Fruit fly (Drosophila melanogaster) whole organism, prepupa: ENCODE data around the gene Past1.

Experiments used
- Blimp-1 ChIP-seq: fragments of 200-800 bp; sonication (Bioruptor generic); optimal IDR thresholded peaks from 3 replicates; lab custom pipeline; 2017; ENCODE audit warnings: missing biosample characterization, missing genetic modification characterization, mild to moderate bottlenecking, moderate library complexity, missing genetic modification reagents
- CG11762 ChIP-seq: fragments of 200-800 bp; sonication (Bioruptor generic); optimal IDR thresholded peaks from 3 replicates; lab custom pipeline; 2016; ENCODE audit warnings: missing biosample characterization, missing genetic modification characterization; ENCODE audit not compliant: insufficient read depth
- CG11902 ChIP-seq: fragments of 200-800 bp; sonication (Bioruptor generic); optimal IDR thresholded peaks from 3 replicates; lab custom pipeline; 2016; ENCODE audit warnings: missing biosample characterization, missing genetic modification characterization
- CG31627 ChIP-seq: fragments of 200-800 bp; sonication (Bioruptor generic); optimal IDR thresholded peaks from 3 replicates; lab custom pipeline; 2016; ENCODE audit warnings: missing biosample characterization, missing genetic modification characterization
- CG6854 ChIP-seq: fragments of 200-800 bp; sonication (Bioruptor generic); optimal IDR thresholded peaks from 2 replicates; lab custom pipeline; 2017; ENCODE audit warnings: missing biosample characterization, mild to moderate bottlenecking, missing genetic modification characterization
- Eip75B ChIP-seq: fragments of 200-800 bp; sonication (Bioruptor generic); optimal IDR thresholded peaks from 3 replicates; lab custom pipeline; 2016; ENCODE audit warnings: missing biosample characterization, missing genetic modification characterization
- Gug ChIP-seq: fragments of 200-800 bp; sonication (Bioruptor generic); IDR thresholded peaks from 2 replicates; pipeline ENCODE4 v1.3.6; 2022; ENCODE audit warnings: missing biosample characterization, missing genetic modification characterization
- Hr39 ChIP-seq: fragments of 200-800 bp; sonication (Bioruptor generic); optimal IDR thresholded peaks from 2 replicates; lab custom pipeline; 2016; ENCODE audit warnings: missing biosample characterization, missing genetic modification characterization
- achi ChIP-seq: fragments of 200-800 bp; sonication (Bioruptor generic); optimal IDR thresholded peaks from 3 replicates; lab custom pipeline; 2016; ENCODE audit warnings: missing biosample characterization, missing genetic modification characterization
- eg ChIP-seq: fragments of 200-800 bp; sonication (Bioruptor generic); IDR thresholded peaks from 3 replicates; pipeline ENCODE4 v1.3.6; 2022; ENCODE audit warnings: missing biosample characterization, missing genetic modification characterization
- fkh ChIP-seq: fragments of 200-800 bp; sonication (Bioruptor generic); optimal IDR thresholded peaks from 3 replicates; lab custom pipeline; 2017; ENCODE audit warnings: missing biosample characterization, mild to moderate bottlenecking, missing genetic modification characterization, moderate library complexity

dm6 chr3R:12743580-12743979 lies 46.5 kb downstream of the Past1 start, which contains the start of gene Ugt37A3:
- TF ChIP-seq Eip75B (GFP tag; lab: Kevin White, UChicago): no peak
- TF ChIP-seq Hr39 (GFP tag; lab: Kevin White, UChicago): no peak
- TF ChIP-seq fkh (GFP tag; lab: Kevin White, UChicago): no peak
- TF ChIP-seq Blimp-1 (GFP tag; lab: Kevin White, UChicago): no peak
- TF ChIP-seq CG6854 (GFP tag; lab: Kevin White, UChicago): no peak
- TF ChIP-seq Gug (GFP tag; lab: Robert Waterston, UW): no peak
- no peak for TF ChIP-seq eg
- TF ChIP-seq CG31627 (GFP tag; lab: Kevin White, UChicago): no peak
- TF ChIP-seq CG11762: no peak
- no peak for TF ChIP-seq CG11902 (GFP tag; lab: Kevin White, UChicago)
- TF ChIP-seq achi (GFP tag; lab: Kevin White, UChicago): no peak
